Fruit fly (Drosophila melanogaster) whole organism, prepupa: ENCODE measurements around the gene RpS20.

Experiments
- Blimp-1 ChIP-seq: fragments of 200-800 bp; sonication (Bioruptor generic); optimal IDR thresholded peaks from 3 replicates; lab custom pipeline; 2017; ENCODE audit warnings: missing biosample characterization, missing genetic modification characterization, mild to moderate bottlenecking, moderate library complexity, missing genetic modification reagents
- CG10669 ChIP-seq: fragments of 200-800 bp; sonication (Bioruptor generic); optimal IDR thresholded peaks from 3 replicates; lab custom pipeline; 2018; ENCODE audit warnings: missing biosample characterization, mild to moderate bottlenecking, missing genetic modification characterization, moderate library complexity
- CG11294 ChIP-seq: fragments of 200-800 bp; sonication (Bioruptor generic); IDR thresholded peaks from 2 replicates; pipeline ENCODE4 v1.3.6; 2022; ENCODE audit warnings: missing biosample characterization, missing genetic modification characterization
- CG11762 ChIP-seq: fragments of 200-800 bp; sonication (Bioruptor generic); optimal IDR thresholded peaks from 3 replicates; lab custom pipeline; 2016; ENCODE audit warnings: missing biosample characterization, missing genetic modification characterization; ENCODE audit not compliant: insufficient read depth
- CG3032 ChIP-seq: fragments of 200-800 bp; optimal IDR thresholded peaks from 2 replicates; lab custom pipeline; 2019; ENCODE audit warnings: missing biosample characterization, mild to moderate bottlenecking, missing genetic modification characterization, moderate library complexity
- CG31627 ChIP-seq: fragments of 200-800 bp; sonication (Bioruptor generic); optimal IDR thresholded peaks from 3 replicates; lab custom pipeline; 2016; ENCODE audit warnings: missing biosample characterization, missing genetic modification characterization
- CG32006 ChIP-seq: fragments of 200-800 bp; sonication (Bioruptor generic); optimal IDR thresholded peaks from 3 replicates; lab custom pipeline; 2017; ENCODE audit warnings: missing biosample characterization, mild to moderate bottlenecking, missing genetic modification characterization
- CG3919 ChIP-seq: fragments of 200-800 bp; sonication (Bioruptor generic); optimal IDR thresholded peaks from 3 replicates; lab custom pipeline; 2016; ENCODE audit warnings: missing biosample characterization, missing genetic modification characterization
- CG4318 ChIP-seq: fragments of 200-800 bp; sonication (Bioruptor generic); optimal IDR thresholded peaks from 3 replicates; lab custom pipeline; 2017; ENCODE audit warnings: missing biosample characterization, mild to moderate bottlenecking, missing genetic modification characterization
- CG6163 ChIP-seq: fragments of 200-800 bp; sonication (Bioruptor generic); IDR thresholded peaks from 3 replicates; pipeline ENCODE4 v1.3.6; 2022; ENCODE audit warnings: missing biosample characterization, missing genetic modification characterization
- CG6276 ChIP-seq: fragments of 200-800 bp; sonication (Bioruptor generic); optimal IDR thresholded peaks from 2 replicates; lab custom pipeline; 2017; ENCODE audit warnings: missing biosample characterization, mild to moderate bottlenecking, missing genetic modification characterization
- CG6854 ChIP-seq: fragments of 200-800 bp; sonication (Bioruptor generic); optimal IDR thresholded peaks from 2 replicates; lab custom pipeline; 2017; ENCODE audit warnings: missing biosample characterization, mild to moderate bottlenecking, missing genetic modification characterization
- CG7368 ChIP-seq: fragments of 200-800 bp; sonication (Bioruptor generic); optimal IDR thresholded peaks from 3 replicates; lab custom pipeline; 2016; ENCODE audit warnings: missing biosample characterization, missing genetic modification characterization
- CG8119 ChIP-seq: fragments of 200-800 bp; sonication (Bioruptor generic); IDR thresholded peaks from 3 replicates; pipeline ENCODE4 v1.3.6; 2022; ENCODE audit warnings: missing biosample characterization, missing genetic modification characterization
- Eip78C ChIP-seq: fragments of 200-800 bp; sonication (Bioruptor generic); peaks from one replicate; lab custom pipeline; 2016; ENCODE audit warnings: missing biosample characterization, missing genetic modification characterization
- Ets96B ChIP-seq: fragments of 200-800 bp; optimal IDR thresholded peaks from 2 replicates; lab custom pipeline; 2019; ENCODE audit warnings: missing biosample characterization, mild to moderate bottlenecking, missing genetic modification characterization, moderate library complexity
- Gug ChIP-seq: fragments of 200-800 bp; sonication (Bioruptor generic); IDR thresholded peaks from 2 replicates; pipeline ENCODE4 v1.3.6; 2022; ENCODE audit warnings: missing biosample characterization, missing genetic modification characterization
- Hr38 ChIP-seq: sonication (Bioruptor generic); optimal IDR thresholded peaks from 2 replicates; lab custom pipeline; 2016; ENCODE audit warnings: missing biosample characterization, missing genetic modification characterization
- Hr39 ChIP-seq: fragments of 200-800 bp; sonication (Bioruptor generic); optimal IDR thresholded peaks from 2 replicates; lab custom pipeline; 2016; ENCODE audit warnings: missing biosample characterization, missing genetic modification characterization
- Hr4 ChIP-seq: fragments of 200-800 bp; sonication (Bioruptor generic); optimal IDR thresholded peaks from 3 replicates; lab custom pipeline; 2016; ENCODE audit warnings: missing biosample characterization, missing genetic modification characterization
- OdsH ChIP-seq: fragments of 200-800 bp; sonication (Bioruptor generic); optimal IDR thresholded peaks from 3 replicates; lab custom pipeline; 2016; ENCODE audit warnings: missing biosample characterization, missing genetic modification characterization
- Smox ChIP-seq: fragments of 200-800 bp; sonication (Bioruptor generic); optimal IDR thresholded peaks from 3 replicates; lab custom pipeline; 2016; ENCODE audit warnings: missing biosample characterization, missing genetic modification characterization
- Sox15 ChIP-seq: fragments of 200-800 bp; sonication (Bioruptor generic); optimal IDR thresholded peaks from 3 replicates; lab custom pipeline; 2016; ENCODE audit warnings: missing biosample characterization, missing genetic modification characterization
- acj6 ChIP-seq: fragments of 200-800 bp; sonication (Bioruptor generic); optimal IDR thresholded peaks from 3 replicates; lab custom pipeline; 2016; ENCODE audit warnings: missing biosample characterization, missing genetic modification characterization
- dsx ChIP-seq: fragments of 200-800 bp; optimal IDR thresholded peaks from 3 replicates; lab custom pipeline; 2019; ENCODE audit warnings: missing biosample characterization, mild to moderate bottlenecking, missing genetic modification characterization, moderate library complexity; ENCODE audit not compliant: poor library complexity, severe bottlenecking
- eg ChIP-seq: fragments of 200-800 bp; sonication (Bioruptor generic); IDR thresholded peaks from 3 replicates; pipeline ENCODE4 v1.3.6; 2022; ENCODE audit warnings: missing biosample characterization, missing genetic modification characterization
- fd59A ChIP-seq: fragments of 200-800 bp; sonication (Bioruptor generic); optimal IDR thresholded peaks from 2 replicates; lab custom pipeline; 2017; ENCODE audit warnings: missing biosample characterization, mild to moderate bottlenecking, missing genetic modification characterization, missing genetic modification reagents
- fkh ChIP-seq: fragments of 200-800 bp; sonication (Bioruptor generic); optimal IDR thresholded peaks from 3 replicates; lab custom pipeline; 2017; ENCODE audit warnings: missing biosample characterization, mild to moderate bottlenecking, missing genetic modification characterization, moderate library complexity
- lz ChIP-seq: fragments of 200-800 bp; sonication (Bioruptor generic); optimal IDR thresholded peaks from 3 replicates; lab custom pipeline; 2016; ENCODE audit warnings: missing biosample characterization, missing genetic modification characterization
- pdm3 ChIP-seq: fragments of 200-800 bp; sonication (Bioruptor generic); optimal IDR thresholded peaks from 3 replicates; lab custom pipeline; 2016; ENCODE audit warnings: missing biosample characterization, missing genetic modification characterization
- ss ChIP-seq, 2 experiments: fragments of 200-800 bp; sonication (Bioruptor generic); optimal IDR thresholded peaks; 2 replicates in 1 of 2; 3 replicates in 1 of 2; lab custom pipeline; 2017 to 2018; ENCODE audit warnings: mild to moderate bottlenecking in 2 of 2, missing biosample characterization in 2 of 2, missing genetic modification characterization in 2 of 2, moderate library complexity in 1 of 2
- svp ChIP-seq: fragments of 200-800 bp; sonication (Bioruptor generic); peaks from one replicate; lab custom pipeline; 2016; ENCODE audit warnings: missing biosample characterization, missing genetic modification characterization
- topi ChIP-seq: fragments of 200-800 bp; sonication (Bioruptor generic); optimal IDR thresholded peaks from 3 replicates; lab custom pipeline; 2016; ENCODE audit warnings: missing biosample characterization, missing genetic modification characterization
- vri ChIP-seq: fragments of 200-800 bp; sonication (Bioruptor generic); optimal IDR thresholded peaks from 3 replicates; lab custom pipeline; 2016; ENCODE audit warnings: missing biosample characterization, mild to moderate bottlenecking, missing genetic modification characterization

RpS20 gene

dm6 chr3R:20823704-20824454 lies 1.9 kb downstream of the RpS20 start, which contains the start of gene CG17272:
TSS of gene CG17272 (minus strand) at chr3R:20824239.
- no peak for TF ChIP-seq Sox15 (GFP tag; lab: Kevin White, UChicago)
- TF ChIP-seq Eip78C (GFP tag; lab: Kevin White, UChicago), result peak; percentile 20

dm6 chr3R:20826929-20827328 lies 4.9 kb downstream of the RpS20 start:
- TF ChIP-seq pdm3 (GFP tag; lab: Kevin White, UChicago), result no peak
- peak; percentile 73 for TF ChIP-seq fkh

- no peak for TF ChIP-seq CG4318 (GFP tag; lab: Kevin White, UChicago)
- TF ChIP-seq Hr38, result no peak
- peak; percentile 91 for TF ChIP-seq dsx (GFP tag; lab: Kevin White, UChicago)
- peak; percentile 99 for TF ChIP-seq vri (GFP tag; lab: Kevin White, UChicago)
- TF ChIP-seq topi (GFP tag; lab: Kevin White, UChicago), result no peak
- TF ChIP-seq pdm3 (GFP tag; lab: Kevin White, UChicago), result no peak
- peak in 1 of 2 experiments; percentile 55 for TF ChIP-seq ss (GFP tag; optimal IDR thresholded peaks at IDR 0.05; lab: Kevin White, UChicago)
- peak; percentile 6 for TF ChIP-seq lz (GFP tag; lab: Kevin White, UChicago)
- no peak for TF ChIP-seq Blimp-1
- TF ChIP-seq CG8119 (GFP tag; lab: Robert Waterston, UW), result no peak
- TF ChIP-seq CG3032 (tag; lab: Kevin White, UChicago), result no peak
- TF ChIP-seq eg (GFP tag; lab: Robert Waterston, UW), result 0 out of 3 replicates have a peak, but pooled peaks have one; percentile 25
- TF ChIP-seq Ets96B (tag; lab: Kevin White, UChicago), result no peak
- no peak for TF ChIP-seq CG32006 (GFP tag; lab: Kevin White, UChicago)
- peak; percentile 17; the same call in 1 of the 3 replicates for TF ChIP-seq CG6163
- no peak for TF ChIP-seq CG3919 (GFP tag; lab: Kevin White, UChicago)
- TF ChIP-seq CG11762 (GFP tag; lab: Kevin White, UChicago), result no peak
- TF ChIP-seq Smox (GFP tag; lab: Kevin White, UChicago), result no peak
- no peak for TF ChIP-seq OdsH
- no peak for TF ChIP-seq CG6854 (GFP tag; lab: Kevin White, UChicago)
- TF ChIP-seq Sox15 (GFP tag; lab: Kevin White, UChicago), result no peak
- peak; percentile 8 for TF ChIP-seq Eip78C (GFP tag; lab: Kevin White, UChicago)
- no peak for TF ChIP-seq Hr4 (GFP tag; lab: Kevin White, UChicago)
- TF ChIP-seq acj6, result no peak
- TF ChIP-seq CG6276 (GFP tag; lab: Kevin White, UChicago), result no peak
- TF ChIP-seq CG10669, result no peak
- TF ChIP-seq fkh, result peak; percentile 63
- TF ChIP-seq Hr39 (GFP tag; lab: Kevin White, UChicago), result no peak
- no peak for TF ChIP-seq Gug (GFP tag; lab: Robert Waterston, UW)
- no peak for TF ChIP-seq CG11294
- TF ChIP-seq CG7368 (GFP tag; lab: Kevin White, UChicago), result no peak
- TF ChIP-seq CG31627 (GFP tag; lab: Kevin White, UChicago), result no peak
- peak; percentile 96 for TF ChIP-seq svp (GFP tag; lab: Kevin White, UChicago)
- no peak for TF ChIP-seq fd59A
These were observed 6.8 kb downstream of the RpS20 start for dm6 chr3R:20828520-20829415.
